Fruit fly (Drosophila melanogaster) ovary, adult (tissue): ENCODE results near the gene Spn77Bc.

Experiments
- CG17801 ChIP-seq: fragments of 200-800 bp; optimal IDR thresholded peaks from 2 replicates; lab custom pipeline; 2019; ENCODE audit warnings: missing biosample characterization, mild to moderate bottlenecking, missing genetic modification characterization, moderate library complexity; ENCODE audit not compliant: partially characterized antibody

Spn77Bc gene

DNA sequence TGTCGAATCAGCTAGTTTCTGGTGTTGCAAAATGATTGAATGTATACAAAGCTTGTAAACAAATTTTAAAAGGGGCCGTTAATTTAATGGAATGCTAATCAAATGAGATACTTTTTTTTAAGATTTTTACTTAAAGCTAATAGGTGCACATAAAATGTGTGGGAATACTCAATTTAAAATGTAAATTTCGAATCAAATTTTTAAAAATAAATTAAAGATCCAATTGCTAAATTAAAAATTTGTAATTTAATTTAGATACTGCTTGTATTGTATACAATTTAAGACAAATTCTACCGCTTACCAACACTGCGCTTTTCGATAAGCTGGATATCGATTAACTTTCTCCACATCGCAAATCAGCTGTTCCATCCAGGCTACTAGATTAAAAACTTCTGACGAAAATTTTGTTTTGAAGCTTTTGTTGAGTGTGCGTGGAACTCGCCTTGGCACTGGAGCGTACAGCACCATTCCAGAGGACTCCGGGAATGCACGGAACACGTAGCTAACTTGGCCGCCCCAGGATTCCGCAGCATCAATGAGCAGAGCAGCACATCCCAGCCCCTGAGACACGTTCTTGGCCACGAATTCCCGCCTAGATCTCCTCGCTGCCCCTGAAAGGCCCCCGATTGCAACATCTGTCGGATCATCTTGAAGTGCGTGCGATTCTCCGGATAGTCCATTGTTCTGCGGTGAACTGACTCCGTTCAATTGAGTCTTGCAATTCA, 41.8 kb downstream of the Spn77Bc start, which contains the start of the genes CG5498 and fbl:
Gene CG5498 (minus strand): TSS at position 24 of the 725 bp plus-strand sequence.
Gene fbl (plus strand): TSS at position 344 of the 725 bp plus-strand sequence.
- TF ChIP-seq CG17801 (GFP tag; lab: Kevin White, UChicago), result peak; percentile 76

DNA sequence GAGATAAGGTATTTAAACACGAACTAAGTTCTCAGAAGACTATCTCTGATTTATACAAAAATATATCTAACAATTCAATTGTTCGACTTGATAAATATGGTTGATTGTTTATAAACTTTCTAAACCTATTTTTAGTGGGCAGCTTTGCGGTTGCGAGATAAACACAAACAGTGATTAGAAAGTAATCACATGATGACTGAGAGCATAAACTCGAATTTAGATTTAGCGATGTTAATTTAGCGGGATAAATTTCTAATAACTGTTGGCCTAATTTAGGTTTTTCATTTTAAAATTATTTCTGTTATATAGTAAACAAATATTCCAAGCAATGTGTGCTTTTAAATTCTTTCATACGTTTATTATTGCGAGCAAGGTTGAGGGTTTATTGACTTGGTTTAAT, 42.6 kb downstream of the Spn77Bc start:
- no peak for TF ChIP-seq CG17801 (GFP tag; lab: Kevin White, UChicago)

DNA sequence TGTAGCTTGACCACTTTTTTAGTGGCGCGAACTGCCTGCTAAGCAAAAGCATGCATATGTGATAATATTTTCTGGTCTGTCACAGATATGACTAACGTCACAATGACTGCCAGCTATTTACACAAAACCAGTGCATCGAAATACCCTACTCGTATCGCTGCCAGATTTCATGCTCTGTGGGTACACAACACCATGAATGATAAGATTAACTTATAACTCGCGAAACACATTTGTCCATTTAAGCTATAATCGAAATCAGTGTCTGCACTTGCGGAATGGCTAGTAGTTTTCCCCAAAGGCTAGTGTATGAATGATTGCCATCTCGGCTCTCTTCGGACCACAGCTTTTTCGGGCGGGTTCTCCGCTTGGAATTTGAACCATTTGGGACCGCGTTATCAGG, 43.0 kb downstream of the Spn77Bc start:
- no peak for TF ChIP-seq CG17801 (GFP tag; lab: Kevin White, UChicago)

DNA sequence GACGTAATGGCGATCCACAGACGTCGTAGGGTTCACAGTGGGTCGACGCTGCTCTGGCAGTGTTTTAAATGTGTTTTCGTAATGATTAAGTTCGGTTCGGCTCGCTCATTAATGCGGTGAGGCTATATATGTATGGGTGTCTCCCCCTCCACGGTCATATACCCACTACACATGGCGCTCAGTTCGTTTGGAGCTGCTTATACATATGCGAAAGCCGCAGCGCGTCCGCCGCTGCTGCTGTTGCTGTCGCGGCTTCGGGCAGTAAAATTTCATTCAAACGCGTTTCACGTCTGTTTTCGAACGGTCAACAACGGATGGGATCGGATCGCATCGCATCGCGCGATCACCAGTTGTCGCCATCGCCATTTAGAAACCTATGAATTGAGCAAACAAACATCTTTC, 43.5 kb downstream of the Spn77Bc start:
- TF ChIP-seq CG17801 (GFP tag; lab: Kevin White, UChicago), result no peak

DNA sequence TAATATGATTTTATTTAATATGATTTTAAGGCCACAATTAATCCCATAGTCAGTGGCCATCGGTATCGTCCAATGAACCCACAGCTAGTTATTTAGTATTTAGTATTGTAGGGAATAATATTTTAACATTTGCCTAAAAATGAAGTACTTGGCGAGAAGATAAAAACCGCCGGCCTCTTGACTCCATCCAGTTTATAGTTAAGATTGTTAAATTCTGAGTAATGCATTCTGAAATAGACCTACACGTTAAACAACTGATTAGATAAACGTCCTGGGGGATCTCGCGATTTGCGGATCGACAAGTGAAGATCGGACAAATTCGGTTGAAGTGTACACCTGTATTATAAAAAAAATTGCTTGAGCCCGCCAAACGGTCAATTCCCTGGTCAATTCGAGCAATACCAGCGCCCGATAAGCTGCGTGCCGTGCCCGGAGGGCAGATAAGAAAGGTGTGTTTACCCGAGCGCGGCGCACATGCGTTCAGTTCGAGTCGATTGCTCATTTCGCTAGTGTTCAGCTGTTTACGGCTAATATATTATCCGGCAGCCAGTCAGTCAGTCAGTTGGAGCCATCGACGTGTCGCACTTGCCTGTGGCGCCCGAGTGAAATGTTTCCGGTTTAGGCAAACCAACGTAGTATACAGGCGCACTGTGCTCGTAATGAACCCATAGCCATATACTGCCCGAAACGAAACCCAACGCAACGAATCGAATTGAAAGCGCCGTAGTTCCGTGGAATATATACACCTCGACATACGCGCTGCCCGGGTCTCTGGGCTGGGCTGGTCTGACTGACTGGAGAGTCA, 44.8 kb downstream of the Spn77Bc start:
- no peak for TF ChIP-seq CG17801 (GFP tag; lab: Kevin White, UChicago)

DNA sequence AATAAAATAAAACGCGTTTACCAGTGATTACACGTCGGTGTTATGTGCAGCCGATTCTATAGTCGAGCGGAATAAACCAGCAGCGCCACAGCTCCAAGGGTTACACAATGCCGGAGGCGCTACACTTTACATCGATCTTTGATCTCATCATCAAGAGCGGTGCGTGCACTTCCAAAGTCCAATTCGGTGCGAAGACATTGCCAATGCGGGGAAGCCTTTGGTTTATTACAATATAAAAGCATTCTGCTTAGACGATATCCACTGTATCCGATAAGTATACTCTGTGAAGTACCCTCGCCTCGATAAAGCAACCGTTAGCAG, 45.4 kb downstream of the Spn77Bc start:
- no peak for TF ChIP-seq CG17801 (GFP tag; lab: Kevin White, UChicago)

DNA sequence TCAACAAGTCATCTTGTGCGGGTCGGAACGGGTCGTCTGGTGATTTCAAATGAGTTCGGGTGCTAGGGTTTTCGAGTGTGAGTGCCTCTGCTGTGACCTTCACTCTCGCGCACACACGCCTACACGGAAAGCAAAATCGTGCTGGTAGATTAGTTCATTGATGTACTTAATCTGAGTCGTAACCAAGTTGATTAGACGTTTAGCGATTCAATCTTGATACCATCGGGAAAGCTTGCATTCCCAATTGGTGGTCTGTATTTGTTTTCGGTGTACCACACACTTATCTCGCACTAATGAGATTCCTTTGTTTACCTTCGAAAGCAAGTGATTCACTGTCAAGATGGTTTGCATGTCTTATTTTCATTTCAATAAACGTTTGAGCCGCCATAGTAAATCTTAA, 46.5 kb downstream of the Spn77Bc start:
- no peak for TF ChIP-seq CG17801 (GFP tag; lab: Kevin White, UChicago)

DNA sequence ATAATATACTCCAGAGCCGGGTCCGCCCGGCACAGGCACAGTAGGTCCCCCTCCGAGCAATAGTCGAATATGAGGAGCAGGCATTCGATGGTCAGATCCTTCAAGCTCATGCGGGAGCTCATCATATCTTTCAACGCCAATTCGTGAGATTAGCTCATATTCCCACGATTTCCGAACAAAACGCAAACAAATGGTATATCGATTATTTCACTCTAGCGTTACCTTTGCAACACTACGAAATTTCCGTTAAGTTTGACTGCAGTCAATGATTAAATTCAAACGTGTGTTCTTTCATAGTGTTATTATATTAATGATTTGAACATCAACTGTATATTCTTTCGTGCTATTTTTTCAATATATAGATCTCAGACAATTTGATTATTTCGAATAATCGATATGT, 50.9 kb downstream of the Spn77Bc start, which contains the start of gene CG33969:
Gene CG33969 (minus strand): TSS at position 197 of the 400 bp plus-strand sequence.
- TF ChIP-seq CG17801 (GFP tag; lab: Kevin White, UChicago), result peak; percentile 2
